Worm (Caenorhabditis elegans): ENCODE data around the gene cone-1.
"Not testable (repeated sequence)": the region's sequence is repeated elsewhere in the genome, so short reads cannot be mapped to it uniquely, and the experiment has no call there.

- TF ChIP-seq hlh-15, elt-2, ceh-18, pat-9, madf-2 (tag; optimal IDR thresholded peaks at IDR 0.05): not testable (repeated sequence)
These were observed 32.9 kb upstream of the cone-1 start for ce11 chrIII:2497270-2498201.

All from whole organism, late embryonic.